Fruit fly (Drosophila melanogaster): Measurements from ENCODE around the gene CG15011.

- TF ChIP-seq pan (optimal IDR thresholded peaks at IDR 0.05) (no peak), psq (optimal IDR thresholded peaks at IDR 0.05) (no peak), EcR (GFP tag; optimal IDR thresholded peaks at IDR 0.05) (no peak), CG8478 (optimal IDR thresholded peaks at IDR 0.05) (no peak)
Measured at dm6 chr3L:4259102-4259558, at the start of gene CG15011, which contains the start of gene CG1309.

Data from whole organism.